Worm (Caenorhabditis elegans): Measurements from ENCODE around the gene F42H10.6.

DNA sequence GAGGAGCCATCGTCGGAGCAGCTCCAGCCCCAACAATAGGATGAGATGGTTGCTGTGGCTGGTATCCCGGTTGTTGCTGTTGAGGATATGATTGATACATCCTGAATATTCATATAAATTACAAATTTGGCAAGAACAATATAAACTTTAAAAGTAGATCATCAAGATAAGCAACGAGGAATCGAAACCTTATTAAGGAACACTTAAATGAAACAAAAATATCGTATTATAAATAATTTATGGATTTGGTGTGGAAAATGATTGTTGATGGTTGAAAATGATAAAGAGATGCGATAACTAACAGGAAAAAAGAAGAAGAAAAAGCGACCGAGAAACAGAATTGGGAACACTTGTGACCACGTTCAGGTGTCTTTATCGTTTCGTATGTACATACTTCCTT lies 40.9 kb downstream of the F42H10.6 start, which contains the start of gene pqn-96:
- TF ChIP-seq hnd-1 (tag; optimal IDR thresholded peaks at IDR 0.05) (no peak), flt-1 (GFP tag; IDR thresholded peaks at IDR 0.05) (no peak), ets-7 (tag; optimal IDR thresholded peaks at IDR 0.05) (no peak), hmbx-1 (tag; optimal IDR thresholded peaks at IDR 0.05) (no peak), pes-1 (GFP tag; IDR thresholded peaks at IDR 0.05) (no peak), B0310.2 (tag; optimal IDR thresholded peaks at IDR 0.05) (no peak), ama-1 (optimal IDR thresholded peaks at IDR 0.05) (no peak), tra-4 (tag; optimal IDR thresholded peaks at IDR 0.05) (no peak), ceh-13 (GFP tag; optimal IDR thresholded peaks at IDR 0.05) (no peak), F13C5.2 (tag; optimal IDR thresholded peaks at IDR 0.05) (no peak), sea-1 (GFP tag; conservative IDR thresholded peaks at IDR 0.05) (no peak), aly-1 (tag; optimal IDR thresholded peaks at IDR 0.05) (no peak), ceh-36 (tag; optimal IDR thresholded peaks at IDR 0.05) (no peak)
